Fruit fly (Drosophila melanogaster) whole organism, embryonic: ENCODE measurements around the gene CG34056.

Experiments
- Atf6 ChIP-seq: fragments of 200-800 bp; sonication (Bioruptor generic); IDR thresholded peaks from 2 replicates; pipeline ENCODE4 v1.3.6; 2022; ENCODE audit warnings: missing biosample characterization, missing genetic modification characterization
- B-H1 ChIP-seq: fragments of 200-800 bp; sonication (Bioruptor generic); IDR thresholded peaks from 3 replicates; pipeline ENCODE4 v1.3.6; 2022; ENCODE audit warnings: missing biosample characterization, missing genetic modification characterization
- CG1024 ChIP-seq: fragments of 200-800 bp; sonication (Bioruptor generic); IDR thresholded peaks from 2 replicates; pipeline ENCODE4 v1.3.6; 2022; ENCODE audit warnings: missing biosample characterization, missing genetic modification characterization
- CG10321 ChIP-seq: fragments of 200-800 bp; sonication (Bioruptor generic); IDR thresholded peaks from 2 replicates; pipeline ENCODE4 v1.3.6; 2022; ENCODE audit warnings: missing biosample characterization, missing genetic modification characterization
- CG10654 ChIP-seq: fragments of 200-800 bp; sonication (Bioruptor generic); optimal IDR thresholded peaks from 2 replicates; lab custom pipeline; 2016; ENCODE audit warnings: missing biosample characterization, missing genetic modification characterization
- CG12155 ChIP-seq: fragments of 200-800 bp; sonication (Bioruptor generic); optimal IDR thresholded peaks from 3 replicates; lab custom pipeline; 2016; ENCODE audit warnings: missing biosample characterization, missing genetic modification characterization
- CG12236 ChIP-seq: fragments of 200-800 bp; sonication (Bioruptor generic); optimal IDR thresholded peaks from 2 replicates; lab custom pipeline; 2016; ENCODE audit warnings: missing biosample characterization, missing genetic modification characterization
- CG14014 ChIP-seq: fragments of 200-800 bp; sonication (Bioruptor generic); IDR thresholded peaks from 2 replicates; pipeline ENCODE4 v1.3.6; 2022; ENCODE audit warnings: missing biosample characterization, missing genetic modification characterization
- CG15514 ChIP-seq: fragments of 200-800 bp; sonication (Bioruptor generic); optimal IDR thresholded peaks from 3 replicates; lab custom pipeline; 2017; ENCODE audit warnings: missing biosample characterization, missing genetic modification characterization, mild to moderate bottlenecking, moderate library complexity, missing genetic modification reagents
- CG17359 ChIP-seq: fragments of 200-800 bp; sonication (Bioruptor generic); optimal IDR thresholded peaks from 3 replicates; lab custom pipeline; 2018; ENCODE audit warnings: missing biosample characterization, mild to moderate bottlenecking, missing genetic modification characterization, moderate library complexity
- CG2202 ChIP-seq: fragments of 200-800 bp; sonication (Bioruptor generic); optimal IDR thresholded peaks from 2 replicates; lab custom pipeline; 2018; ENCODE audit warnings: missing biosample characterization, mild to moderate bottlenecking, missing genetic modification characterization
- CG32772 ChIP-seq: fragments of 200-800 bp; sonication (Bioruptor generic); IDR thresholded peaks from 2 replicates; pipeline ENCODE4 v1.3.6; 2022; ENCODE audit warnings: missing biosample characterization, missing genetic modification characterization
- CG3407 ChIP-seq: fragments of 200-800 bp; sonication (Bioruptor generic); optimal IDR thresholded peaks from 2 replicates; lab custom pipeline; 2018; ENCODE audit warnings: missing biosample characterization, mild to moderate bottlenecking, missing genetic modification characterization
- CG3838 ChIP-seq: fragments of 200-800 bp; sonication (Bioruptor generic); optimal IDR thresholded peaks from 3 replicates; lab custom pipeline; 2016; ENCODE audit warnings: missing biosample characterization, missing genetic modification characterization
- CG4424 ChIP-seq: fragments of 200-800 bp; sonication (Bioruptor generic); optimal IDR thresholded peaks from 3 replicates; lab custom pipeline; 2016; ENCODE audit warnings: missing biosample characterization, missing genetic modification characterization
- CG4707 ChIP-seq: fragments of 200-800 bp; sonication (Bioruptor generic); optimal IDR thresholded peaks from 2 replicates; lab custom pipeline; 2018; ENCODE audit warnings: missing biosample characterization, mild to moderate bottlenecking, missing genetic modification characterization, moderate library complexity
- CG5953 ChIP-seq: fragments of 200-800 bp; sonication (Bioruptor generic); IDR thresholded peaks from 2 replicates; pipeline ENCODE4 v1.3.6; 2022; ENCODE audit warnings: missing biosample characterization, missing genetic modification characterization
- CG6765 ChIP-seq: fragments of 200-800 bp; sonication (Bioruptor generic); optimal IDR thresholded peaks from 3 replicates; lab custom pipeline; 2017; ENCODE audit warnings: missing biosample characterization, mild to moderate bottlenecking, missing genetic modification characterization
- CG7357 ChIP-seq: fragments of 200-800 bp; sonication (Bioruptor generic); IDR thresholded peaks from 3 replicates; pipeline ENCODE4 v1.3.6; 2022; ENCODE audit warnings: missing biosample characterization, missing genetic modification characterization
- CG8944 ChIP-seq: fragments of 200-800 bp; sonication (Bioruptor generic); optimal IDR thresholded peaks from 3 replicates; lab custom pipeline; 2016; ENCODE audit warnings: missing biosample characterization, missing genetic modification characterization
- CG9727 ChIP-seq: fragments of 200-800 bp; sonication (Bioruptor generic); optimal IDR thresholded peaks from 3 replicates; lab custom pipeline; 2017; ENCODE audit warnings: missing biosample characterization, mild to moderate bottlenecking, missing genetic modification characterization
- CG9797 ChIP-seq: fragments of 200-800 bp; sonication (Bioruptor generic); optimal IDR thresholded peaks from 3 replicates; lab custom pipeline; 2018; ENCODE audit warnings: missing biosample characterization, mild to moderate bottlenecking, missing genetic modification characterization
- Dip2 ChIP-seq: fragments of 200-800 bp; sonication (Bioruptor generic); IDR thresholded peaks from 2 replicates; pipeline ENCODE4 v1.3.6; 2022; ENCODE audit warnings: missing biosample characterization, missing genetic modification characterization
- Elba2 ChIP-seq: fragments of 200-800 bp; sonication (Bioruptor generic); optimal IDR thresholded peaks from 3 replicates; lab custom pipeline; 2016; ENCODE audit warnings: missing biosample characterization, missing genetic modification characterization
- Ets65A ChIP-seq: fragments of 200-800 bp; sonication (Bioruptor generic); peaks from one replicate; lab custom pipeline; 2016; ENCODE audit warnings: missing biosample characterization, missing genetic modification characterization
- Fer2 ChIP-seq: fragments of 200-800 bp; sonication (Bioruptor generic); optimal IDR thresholded peaks from 2 replicates; lab custom pipeline; 2018; ENCODE audit warnings: missing biosample characterization, mild to moderate bottlenecking, missing genetic modification characterization, moderate library complexity
- HLH3B ChIP-seq: fragments of 200-800 bp; sonication (Bioruptor generic); IDR thresholded peaks from 2 replicates; pipeline ENCODE4 v1.3.6; 2022; ENCODE audit warnings: missing biosample characterization, missing genetic modification characterization
- MTF-1 ChIP-seq: fragments of 200-800 bp; sonication (Bioruptor generic); optimal IDR thresholded peaks from 2 replicates; lab custom pipeline; 2018; ENCODE audit warnings: missing biosample characterization, mild to moderate bottlenecking, missing genetic modification characterization, borderline replicate concordance
- Mad ChIP-seq: fragments of 200-800 bp; sonication (Bioruptor generic); optimal IDR thresholded peaks from 2 replicates; lab custom pipeline; 2016; ENCODE audit warnings: missing biosample characterization, missing genetic modification characterization
- Nf-YC ChIP-seq: fragments of 200-800 bp; optimal IDR thresholded peaks from 3 replicates; lab custom pipeline; 2019; ENCODE audit warnings: missing biosample characterization, mild to moderate bottlenecking, missing genetic modification characterization, moderate library complexity
- Rfx ChIP-seq: fragments of 200-800 bp; sonication (Bioruptor generic); IDR thresholded peaks from 2 replicates; pipeline ENCODE4 v1.3.6; 2022; ENCODE audit warnings: missing biosample characterization, missing genetic modification characterization
- Side ChIP-seq: fragments of 200-800 bp; sonication (Bioruptor generic); optimal IDR thresholded peaks from 2 replicates; lab custom pipeline; 2016; ENCODE audit warnings: missing biosample characterization, missing genetic modification characterization
- Six4 ChIP-seq: fragments of 200-800 bp; sonication (Bioruptor generic); optimal IDR thresholded peaks from 2 replicates; lab custom pipeline; 2016; ENCODE audit warnings: missing biosample characterization, missing genetic modification characterization
- Stat92E ChIP-seq, 3 experiments: fragments of >200 bp in 2 of 3; fragments of 200-800 bp in 1 of 3; sonication (Bioruptor generic) in 1 of 3; optimal IDR thresholded peaks; 2 replicates each; lab custom pipeline; 2017 to 2019; ENCODE audit warnings: missing biosample characterization in 3 of 3, missing genetic modification characterization in 3 of 3, mild to moderate bottlenecking in 1 of 3, moderate library complexity in 1 of 3
- Xbp1 ChIP-seq: fragments of 200-800 bp; sonication (Bioruptor generic); optimal IDR thresholded peaks from 3 replicates; lab custom pipeline; 2016; ENCODE audit warnings: missing biosample characterization, mild to moderate bottlenecking, missing genetic modification characterization
- ara ChIP-seq: fragments of 200-800 bp; sonication (Bioruptor generic); IDR thresholded peaks from 2 replicates; pipeline ENCODE4 v1.3.6; 2022; ENCODE audit warnings: missing biosample characterization, missing genetic modification characterization
- bbx ChIP-seq: fragments of 200-800 bp; sonication (Bioruptor generic); IDR thresholded peaks from 2 replicates; pipeline ENCODE4 v1.3.6; 2022; ENCODE audit warnings: missing biosample characterization, missing genetic modification characterization; ENCODE audit not compliant: partially characterized antibody
- crp ChIP-seq, 2 experiments: fragments of 200-800 bp; sonication (Bioruptor generic); optimal IDR thresholded peaks; 2 replicates in 1 of 2; 3 replicates in 1 of 2; lab custom pipeline; 2017; ENCODE audit warnings: missing biosample characterization in 2 of 2, missing genetic modification characterization in 2 of 2, mild to moderate bottlenecking in 1 of 2, moderate library complexity in 1 of 2
- dmrt11E ChIP-seq: fragments of 200-800 bp; sonication (Bioruptor generic); optimal IDR thresholded peaks from 3 replicates; lab custom pipeline; 2018; ENCODE audit warnings: missing biosample characterization, mild to moderate bottlenecking, missing genetic modification characterization, moderate library complexity
- esg ChIP-seq: fragments of 200-800 bp; sonication (Bioruptor generic); conservative IDR thresholded peaks from 2 replicates; pipeline ENCODE4 v1.3.6; 2022; ENCODE audit warnings: missing biosample characterization, missing genetic modification characterization
- hb ChIP-seq: fragments of 200-800 bp; sonication (Bioruptor generic); IDR thresholded peaks from 3 replicates; pipeline ENCODE4 v1.3.6; 2022; ENCODE audit warnings: missing biosample characterization, missing genetic modification characterization; ENCODE audit not compliant: partially characterized antibody
- insv ChIP-seq, 2 experiments: fragments of 200-800 bp; sonication (Bioruptor generic); optimal IDR thresholded peaks; 3 replicates each; lab custom pipeline; 2016 to 2018; ENCODE audit warnings: missing biosample characterization in 2 of 2, missing genetic modification characterization in 2 of 2
- lilli ChIP-seq: fragments of 200-800 bp; sonication (Bioruptor generic); optimal IDR thresholded peaks from 3 replicates; lab custom pipeline; 2016; ENCODE audit warnings: missing biosample characterization, missing genetic modification characterization
- lola ChIP-seq, 3 experiments: fragments of >200 bp in 2 of 3; fragments of 200-800 bp in 1 of 3; sonication (Bioruptor generic) in 1 of 3; optimal IDR thresholded peaks; 2 replicates each; lab custom pipeline; 2017 to 2019; ENCODE audit warnings: missing biosample characterization in 3 of 3, missing genetic modification characterization in 3 of 3, mild to moderate bottlenecking in 1 of 3, moderate library complexity in 1 of 3
- nerfin-2 ChIP-seq: fragments of 200-800 bp; sonication (Bioruptor generic); IDR thresholded peaks from 2 replicates; pipeline ENCODE4 v1.3.6; 2022; ENCODE audit warnings: missing biosample characterization, missing genetic modification characterization; ENCODE audit not compliant: partially characterized antibody
- peb ChIP-seq: fragments of 200-800 bp; sonication (Bioruptor generic); IDR thresholded peaks from 2 replicates; pipeline ENCODE4 v1.3.6; 2022; ENCODE audit warnings: missing biosample characterization, missing genetic modification characterization
- sd ChIP-seq: fragments of 200-800 bp; sonication (Bioruptor generic); optimal IDR thresholded peaks from 3 replicates; lab custom pipeline; 2018; ENCODE audit warnings: missing biosample characterization, mild to moderate bottlenecking, missing genetic modification characterization, moderate library complexity
- sens ChIP-seq: fragments of 200-800 bp; sonication (Bioruptor generic); peaks from one replicate; lab custom pipeline; 2016; ENCODE audit warnings: missing biosample characterization, missing genetic modification characterization

CG34056 gene

DNA sequence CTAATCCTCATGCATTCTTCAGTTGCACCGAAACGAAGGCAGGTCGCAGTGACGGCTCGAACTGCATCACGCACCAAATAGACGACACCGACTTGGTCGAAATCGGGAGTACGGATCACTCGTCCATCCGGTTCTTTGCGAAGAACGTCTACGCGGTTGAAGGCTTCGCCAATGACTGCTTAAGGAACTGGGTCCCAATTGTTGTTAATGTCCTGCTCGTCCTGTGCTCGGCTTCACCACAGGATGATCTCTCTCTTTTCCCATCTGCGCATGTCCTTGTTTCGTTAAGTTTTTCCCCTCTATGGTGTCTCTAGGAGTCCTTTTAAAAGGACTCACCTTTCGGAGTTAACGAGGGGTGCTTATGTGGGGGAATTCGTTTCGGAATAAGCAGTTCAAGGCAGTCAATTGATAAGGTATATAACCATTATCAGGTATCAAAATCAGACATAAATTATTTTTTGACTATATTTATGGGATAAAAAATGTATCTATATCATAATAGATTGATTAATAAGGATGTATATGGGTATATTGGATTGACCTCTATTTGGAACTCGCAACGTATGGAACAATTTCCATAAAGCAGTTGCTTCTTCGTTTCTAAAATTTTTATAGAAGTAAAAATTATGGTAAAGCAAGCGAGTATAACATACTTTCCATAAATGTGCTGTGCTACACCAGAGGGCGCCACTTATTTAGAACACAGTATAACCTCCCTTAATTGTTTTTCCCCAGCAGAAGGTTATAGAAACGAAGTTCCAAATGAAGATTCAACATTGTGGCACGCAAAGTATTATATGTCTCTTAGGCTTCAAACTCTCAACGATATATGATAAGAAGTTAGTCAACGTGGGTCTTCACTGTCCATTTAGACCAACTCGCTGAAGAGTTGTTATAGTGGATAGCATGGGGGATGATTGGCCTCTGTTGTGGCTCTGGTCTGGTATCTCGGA lies 38.4 kb upstream of the CG34056 start, which contains the start of gene dpr20 (continued):
- TF ChIP-seq CG4707 (GFP tag; lab: Kevin White, UChicago) (peak; percentile 6), CG8944 (GFP tag; lab: Kevin White, UChicago) (peak; percentile 56), hb (GFP tag; lab: Robert Waterston, UW) (no peak), bbx (GFP tag; lab: Robert Waterston, UW) (no peak), ara (peak; percentile 64), CG3838 (GFP tag; lab: Kevin White, UChicago) (no peak), CG10654 (GFP tag; lab: Kevin White, UChicago) (peak; percentile 58), CG6765 (GFP tag; lab: Kevin White, UChicago) (peak; percentile 45), CG1024 (GFP tag; lab: Robert Waterston, UW) (peak; percentile 50), Stat92E (GFP tag; optimal IDR thresholded peaks at IDR 0.05; lab: Kevin White, UChicago) (no peak), peb (GFP tag; lab: Robert Waterston, UW) (peak; percentile 80), crp (GFP tag; optimal IDR thresholded peaks at IDR 0.05; lab: Kevin White, UChicago) (peak in 1 of 2 experiments; percentile 6), CG10321 (GFP tag; lab: Robert Waterston, UW) (peak; percentile 59; the same call in 1 of the 2 replicates), CG32772 (GFP tag; lab: Robert Waterston, UW) (peak; percentile 86), sd (tag; lab: Kevin White, UChicago) (peak; percentile 13), MTF-1 (GFP tag; lab: Kevin White, UChicago) (peak; percentile 38), CG9797 (GFP tag; lab: Kevin White, UChicago) (no peak), sens (peak; percentile 93), Mad (GFP tag; lab: Kevin White, UChicago) (no peak), nerfin-2 (GFP tag; lab: Robert Waterston, UW) (no peak), CG12236 (peak; percentile 26), CG14014 (GFP tag; lab: Robert Waterston, UW) (peak; percentile 89), lilli (GFP tag; lab: Kevin White, UChicago) (peak; percentile 89), esg (GFP tag; lab: Robert Waterston, UW) (peak; percentile 79), Nf-YC (tag; lab: Kevin White, UChicago) (peak; percentile 32), Rfx (GFP tag; lab: Robert Waterston, UW) (peak; percentile 95), Side (GFP tag; lab: Kevin White, UChicago) (peak; percentile 76), CG9727 (GFP tag; lab: Kevin White, UChicago) (peak; percentile 39), CG17359 (tag; lab: Kevin White, UChicago) (peak; percentile 72), Atf6 (GFP tag; lab: Robert Waterston, UW) (peak; percentile 82), CG7357 (GFP tag; lab: Robert Waterston, UW) (peak; percentile 77), CG5953 (GFP tag; lab: Robert Waterston, UW) (peak; percentile 84), Ets65A (GFP tag; lab: Kevin White, UChicago) (peak; percentile 96), Xbp1 (GFP tag; lab: Kevin White, UChicago) (peak; percentile 81), Elba2 (GFP tag; lab: Kevin White, UChicago) (no peak), dmrt11E (tag; lab: Kevin White, UChicago) (peak; percentile 43), HLH3B (peak; percentile 88), CG4424 (GFP tag; lab: Kevin White, UChicago) (peak; percentile 31), lola (GFP tag; optimal IDR thresholded peaks at IDR 0.05; lab: Kevin White, UChicago) (peak in 1 of 3 experiments; percentile 35), Dip2 (no peak), CG2202 (peak; percentile 10), CG15514 (GFP tag; lab: Kevin White, UChicago) (peak; percentile 78), Six4 (GFP tag; lab: Kevin White, UChicago) (peak; percentile 44), Fer2 (tag; lab: Kevin White, UChicago) (peak; percentile 63), CG12155 (peak; percentile 73), CG3407 (peak; percentile 14), insv (GFP tag; optimal IDR thresholded peaks at IDR 0.05; lab: Kevin White, UChicago) (peak in 1 of 2 experiments; percentile 61), B-H1 (peak; percentile 83)
